Fruit fly (Drosophila melanogaster) whole organism, embryonic: ENCODE results near the gene CG3448.
A peak's percentile ranks its signal among the peaks of the same experiment; 100 is the strongest.

Experiments used
- Atf6 ChIP-seq: fragments of 200-800 bp; sonication (Bioruptor generic); IDR thresholded peaks from 2 replicates; pipeline ENCODE4 v1.3.6; 2022; ENCODE audit warnings: missing biosample characterization, missing genetic modification characterization
- Awh ChIP-seq: fragments of 200-800 bp; sonication (Bioruptor generic); IDR thresholded peaks from 2 replicates; pipeline ENCODE4, ENCODE4 v1.3.6; 2022; ENCODE audit warnings: missing biosample characterization, missing genetic modification characterization
- CG10147 ChIP-seq: fragments of 200-800 bp; sonication (Bioruptor generic); optimal IDR thresholded peaks from 2 replicates; lab custom pipeline; 2019; ENCODE audit warnings: missing biosample characterization, mild to moderate bottlenecking, missing genetic modification characterization, moderate library complexity
- CG10565 ChIP-seq: fragments of 200-800 bp; sonication (Bioruptor generic); optimal IDR thresholded peaks from 3 replicates; lab custom pipeline; 2016; ENCODE audit warnings: missing biosample characterization, mild to moderate bottlenecking, missing genetic modification characterization
- CG12071 ChIP-seq: fragments of 200-800 bp; sonication (Bioruptor generic); optimal IDR thresholded peaks from 3 replicates; lab custom pipeline; 2018; ENCODE audit warnings: missing biosample characterization, mild to moderate bottlenecking, missing genetic modification characterization
- CG12769 ChIP-seq: fragments of 200-800 bp; sonication (Bioruptor generic); optimal IDR thresholded peaks from 2 replicates; lab custom pipeline; 2019; ENCODE audit warnings: missing biosample characterization, mild to moderate bottlenecking, missing genetic modification characterization, moderate library complexity
- CG14965 ChIP-seq: fragments of 200-800 bp; sonication (Bioruptor generic); optimal IDR thresholded peaks from 2 replicates; lab custom pipeline; 2016; ENCODE audit warnings: missing biosample characterization, missing genetic modification characterization, borderline replicate concordance
- CG1602 ChIP-seq: fragments of 200-800 bp; sonication (Bioruptor generic); optimal IDR thresholded peaks from 3 replicates; lab custom pipeline; 2016; ENCODE audit warnings: missing biosample characterization, missing genetic modification characterization
- CG16779 ChIP-seq: fragments of 200-800 bp; sonication (Bioruptor generic); IDR thresholded peaks from 2 replicates; pipeline ENCODE4 v1.3.6; 2022; ENCODE audit warnings: missing biosample characterization, missing genetic modification characterization
- CG17359 ChIP-seq: fragments of 200-800 bp; sonication (Bioruptor generic); optimal IDR thresholded peaks from 3 replicates; lab custom pipeline; 2018; ENCODE audit warnings: missing biosample characterization, mild to moderate bottlenecking, missing genetic modification characterization, moderate library complexity
- CG2116 ChIP-seq: fragments of 200-800 bp; sonication (Bioruptor generic); optimal IDR thresholded peaks from 3 replicates; lab custom pipeline; 2018; ENCODE audit warnings: missing biosample characterization, mild to moderate bottlenecking, missing genetic modification characterization
- CG6765 ChIP-seq: fragments of 200-800 bp; sonication (Bioruptor generic); optimal IDR thresholded peaks from 3 replicates; lab custom pipeline; 2017; ENCODE audit warnings: missing biosample characterization, mild to moderate bottlenecking, missing genetic modification characterization
- CG7372 ChIP-seq: fragments of 200-800 bp; sonication (Bioruptor generic); IDR thresholded peaks from 2 replicates; pipeline ENCODE4 v1.3.6; 2022; ENCODE audit warnings: missing biosample characterization, missing genetic modification characterization
- CG7786 ChIP-seq: fragments of 200-800 bp; sonication (Bioruptor generic); optimal IDR thresholded peaks from 2 replicates; lab custom pipeline; 2016; ENCODE audit warnings: missing biosample characterization, missing genetic modification characterization
- CG9215 ChIP-seq: fragments of 200-800 bp; sonication (Bioruptor generic); IDR thresholded peaks from 2 replicates; pipeline ENCODE4 v1.3.6; 2022; ENCODE audit warnings: missing biosample characterization, missing genetic modification characterization
- CTCF ChIP-seq: fragments of 200-800 bp; sonication (Bioruptor generic); optimal IDR thresholded peaks from 2 replicates; lab custom pipeline; 2017; ENCODE audit warnings: missing biosample characterization, mild to moderate bottlenecking, missing genetic modification characterization, moderate library complexity
- D ChIP-seq, 2 experiments: fragments of 200-800 bp in 1 of 2; fragments of >200 bp in 1 of 2; sonication (Bioruptor generic) in 1 of 2; optimal IDR thresholded peaks; 2 replicates in 1 of 2; 3 replicates in 1 of 2; lab custom pipeline; 2017; ENCODE audit warnings: mild to moderate bottlenecking in 1 of 2, missing biosample characterization in 1 of 2, missing genetic modification characterization in 1 of 2, missing genetic modification reagents in 1 of 2
- Dad ChIP-seq: fragments of 200-800 bp; sonication (Bioruptor generic); optimal IDR thresholded peaks from 3 replicates; lab custom pipeline; 2016; ENCODE audit warnings: missing biosample characterization, missing genetic modification characterization
- Ets65A ChIP-seq: fragments of 200-800 bp; sonication (Bioruptor generic); peaks from one replicate; lab custom pipeline; 2016; ENCODE audit warnings: missing biosample characterization, missing genetic modification characterization
- Fer3 ChIP-seq: fragments of 200-800 bp; sonication (Bioruptor generic); optimal IDR thresholded peaks from 2 replicates; lab custom pipeline; 2018; ENCODE audit warnings: missing biosample characterization, mild to moderate bottlenecking, missing genetic modification characterization, moderate library complexity
- Mes4 ChIP-seq: fragments of 200-800 bp; sonication (Bioruptor generic); optimal IDR thresholded peaks from 2 replicates; lab custom pipeline; 2016; ENCODE audit warnings: missing biosample characterization, missing genetic modification characterization
- Nf-YA ChIP-seq: fragments of 200-800 bp; sonication (Bioruptor generic); IDR thresholded peaks from 2 replicates; pipeline ENCODE4 v1.3.6; 2022; ENCODE audit warnings: missing biosample characterization, missing genetic modification characterization
- Ptx1 ChIP-seq: fragments of 200-800 bp; sonication (Bioruptor generic); IDR thresholded peaks from 2 replicates; pipeline ENCODE4 v1.3.6; 2022; ENCODE audit warnings: missing biosample characterization, missing genetic modification characterization
- Side ChIP-seq: fragments of 200-800 bp; sonication (Bioruptor generic); optimal IDR thresholded peaks from 2 replicates; lab custom pipeline; 2016; ENCODE audit warnings: missing biosample characterization, missing genetic modification characterization
- YL-1 ChIP-seq: fragments of 200-800 bp; sonication (Bioruptor generic); optimal IDR thresholded peaks from 3 replicates; lab custom pipeline; 2017; ENCODE audit warnings: missing biosample characterization, mild to moderate bottlenecking, missing genetic modification characterization
- ap ChIP-seq: fragments of 200-800 bp; sonication (Bioruptor generic); IDR thresholded peaks from 2 replicates; pipeline ENCODE4 v1.3.6; 2022; ENCODE audit warnings: missing biosample characterization, missing genetic modification characterization
- bsh ChIP-seq, 2 experiments: fragments of 200-800 bp; sonication (Bioruptor generic); optimal IDR thresholded peaks; 2 replicates each; lab custom pipeline; 2017 to 2018; ENCODE audit warnings: mild to moderate bottlenecking in 2 of 2, missing biosample characterization in 2 of 2, missing genetic modification characterization in 2 of 2, moderate library complexity in 1 of 2
- dimm ChIP-seq: fragments of 200-800 bp; sonication (Bioruptor generic); IDR thresholded peaks from 2 replicates; pipeline ENCODE4 v1.3.6; 2022; ENCODE audit warnings: missing biosample characterization, missing genetic modification characterization
- disco-r ChIP-seq: fragments of 200-800 bp; sonication (Bioruptor generic); optimal IDR thresholded peaks from 2 replicates; lab custom pipeline; 2016; ENCODE audit warnings: missing biosample characterization, missing genetic modification characterization
- dm ChIP-seq: fragments of 200-800 bp; sonication (Bioruptor generic); optimal IDR thresholded peaks from 3 replicates; lab custom pipeline; 2016; ENCODE audit warnings: missing biosample characterization, missing genetic modification characterization
- dmrt11E ChIP-seq: fragments of 200-800 bp; sonication (Bioruptor generic); optimal IDR thresholded peaks from 3 replicates; lab custom pipeline; 2018; ENCODE audit warnings: missing biosample characterization, mild to moderate bottlenecking, missing genetic modification characterization, moderate library complexity
- ewg ChIP-seq: fragments of 200-800 bp; sonication (Bioruptor generic); optimal IDR thresholded peaks from 3 replicates; lab custom pipeline; 2017; ENCODE audit warnings: mild to moderate bottlenecking, missing biosample characterization, missing genetic modification reagents, missing genetic modification characterization
- fd3F ChIP-seq: fragments of 200-800 bp; sonication (Bioruptor generic); optimal IDR thresholded peaks from 2 replicates; lab custom pipeline; 2018; ENCODE audit warnings: missing biosample characterization, mild to moderate bottlenecking, missing genetic modification characterization, moderate library complexity
- gce ChIP-seq: fragments of 200-800 bp; sonication (Bioruptor generic); IDR thresholded peaks from 3 replicates; pipeline ENCODE4 v1.3.6; 2022; ENCODE audit warnings: missing biosample characterization, missing genetic modification characterization
- gcm ChIP-seq: fragments of 200-800 bp; sonication (Bioruptor generic); optimal IDR thresholded peaks from 2 replicates; lab custom pipeline; 2019; ENCODE audit warnings: missing biosample characterization, mild to moderate bottlenecking, missing genetic modification characterization, moderate library complexity
- grn ChIP-seq: fragments of 200-800 bp; sonication (Bioruptor generic); optimal IDR thresholded peaks from 3 replicates; lab custom pipeline; 2017; ENCODE audit warnings: missing biosample characterization, missing genetic modification characterization
- gsb-n ChIP-seq: fragments of 200-800 bp; sonication (Bioruptor generic); optimal IDR thresholded peaks from 3 replicates; lab custom pipeline; 2018; ENCODE audit warnings: missing biosample characterization, mild to moderate bottlenecking, missing genetic modification characterization
- insv ChIP-seq, 2 experiments: fragments of 200-800 bp; sonication (Bioruptor generic); optimal IDR thresholded peaks; 3 replicates each; lab custom pipeline; 2016 to 2018; ENCODE audit warnings: missing biosample characterization in 2 of 2, missing genetic modification characterization in 2 of 2
- jigr1 ChIP-seq: fragments of 200-800 bp; sonication (Bioruptor generic); IDR thresholded peaks from 3 replicates; pipeline ENCODE4 v1.3.6; 2022; ENCODE audit warnings: missing biosample characterization, missing genetic modification characterization
- jumu ChIP-seq: fragments of 200-800 bp; sonication (Bioruptor generic); optimal IDR thresholded peaks from 3 replicates; lab custom pipeline; 2016; ENCODE audit warnings: missing biosample characterization, missing genetic modification characterization
- kay ChIP-seq: fragments of 200-800 bp; sonication (Bioruptor generic); optimal IDR thresholded peaks from 2 replicates; lab custom pipeline; 2016; ENCODE audit warnings: missing biosample characterization, missing genetic modification characterization
- lov ChIP-seq, 2 experiments: fragments of 200-800 bp in 1 of 2; fragments of >200 bp in 1 of 2; sonication (Bioruptor generic) in 1 of 2; IDR thresholded peaks in 1 of 2; optimal IDR thresholded peaks in 1 of 2; 2 replicates in 1 of 2; 3 replicates in 1 of 2; pipeline versions ENCODE4 v1.3.6 to Lab custom; 2017 to 2022; ENCODE audit warnings: missing biosample characterization in 1 of 2, missing genetic modification characterization in 1 of 2
- pb ChIP-seq: fragments of 200-800 bp; sonication (Bioruptor generic); optimal IDR thresholded peaks from 3 replicates; lab custom pipeline; 2016; ENCODE audit warnings: missing biosample characterization, missing genetic modification characterization
- peb ChIP-seq: fragments of 200-800 bp; sonication (Bioruptor generic); IDR thresholded peaks from 2 replicates; pipeline ENCODE4 v1.3.6; 2022; ENCODE audit warnings: missing biosample characterization, missing genetic modification characterization
- seq ChIP-seq: fragments of 200-800 bp; sonication (Bioruptor generic); IDR thresholded peaks from 2 replicates; pipeline ENCODE4 v1.3.6; 2022; ENCODE audit warnings: missing biosample characterization, missing genetic modification characterization
- tna ChIP-seq: fragments of 200-800 bp; sonication (Bioruptor generic); IDR thresholded peaks from 2 replicates; pipeline ENCODE4 v1.3.6; 2022; ENCODE audit warnings: missing biosample characterization, missing genetic modification characterization; ENCODE audit not compliant: partially characterized antibody
- toy ChIP-seq: fragments of 200-800 bp; sonication (Bioruptor generic); IDR thresholded peaks from 2 replicates; pipeline ENCODE4 v1.3.6; 2022; ENCODE audit warnings: missing biosample characterization, missing genetic modification characterization
- trh ChIP-seq: fragments of 200-800 bp; sonication (Bioruptor generic); optimal IDR thresholded peaks from 2 replicates; lab custom pipeline; 2016; ENCODE audit warnings: missing biosample characterization, missing genetic modification characterization
- vvl ChIP-seq: fragments of 200-800 bp; sonication (Bioruptor generic); IDR thresholded peaks from 2 replicates; pipeline ENCODE4 v1.3.6; 2022; ENCODE audit warnings: missing biosample characterization, missing genetic modification characterization
- zfh2 ChIP-seq: fragments of 200-800 bp; sonication (Bioruptor generic); optimal IDR thresholded peaks from 2 replicates; lab custom pipeline; 2016; ENCODE audit warnings: missing biosample characterization, missing genetic modification characterization

CG3448 gene

dm6 chr3L:9441907-9442479 lies 9.4 kb downstream of the CG3448 start, which contains the start of the genes Bet3 and Nf-YA (continued):
- TF ChIP-seq CG10147 (GFP tag; lab: Kevin White, UChicago) (no peak), trh (GFP tag; lab: Kevin White, UChicago) (no peak), disco-r (no peak), CG2116 (GFP tag; lab: Kevin White, UChicago) (peak; percentile 96), gsb-n (tag; lab: Kevin White, UChicago) (peak; percentile 26), D (optimal IDR thresholded peaks at IDR 0.05; lab: Kevin White, UChicago) (no peak), D (GFP tag; optimal IDR thresholded peaks at IDR 0.05; lab: Kevin White, UChicago) (no peak), dmrt11E (tag; lab: Kevin White, UChicago) (peak; percentile 35), dm (GFP tag; lab: Kevin White, UChicago) (no peak), lov (optimal IDR thresholded peaks at IDR 0.05; lab: Kevin White, UChicago) (no peak), lov (GFP tag; IDR thresholded peaks at IDR 0.05; lab: Robert Waterston, UW) (0 out of 3 replicates have a peak, but pooled peaks have one; percentile 24), Nf-YA (GFP tag; lab: Robert Waterston, UW) (no peak), jigr1 (GFP tag; lab: Robert Waterston, UW) (peak; percentile 20; the same call in 1 of the 3 replicates), CG10565 (no peak), CG12769 (peak; percentile 43), CG17359 (tag; lab: Kevin White, UChicago) (peak; percentile 9), kay (GFP tag; lab: Kevin White, UChicago) (no peak), YL-1 (GFP tag; lab: Kevin White, UChicago) (peak; percentile 80), Dad (GFP tag; lab: Kevin White, UChicago) (peak; percentile 62), CG7372 (GFP tag; lab: Robert Waterston, UW) (peak; percentile 60; the same call in 1 of the 2 replicates), Atf6 (GFP tag; lab: Robert Waterston, UW) (0 out of 2 replicates have a peak, but pooled peaks have one; percentile 16), bsh (GFP tag; optimal IDR thresholded peaks at IDR 0.05; lab: Kevin White, UChicago) (peak in 1 of 2 experiments; percentile 28), Side (GFP tag; lab: Kevin White, UChicago) (peak; percentile 8), CG14965 (GFP tag; lab: Kevin White, UChicago) (no peak), ewg (GFP tag; lab: Kevin White, UChicago) (peak; percentile 16), fd3F (GFP tag; lab: Kevin White, UChicago) (no peak), seq (GFP tag; lab: Robert Waterston, UW) (no peak), Ets65A (GFP tag; lab: Kevin White, UChicago) (peak; percentile 97), CG16779 (GFP tag; lab: Robert Waterston, UW) (no peak), toy (GFP tag; lab: Robert Waterston, UW) (no peak), jumu (GFP tag; lab: Kevin White, UChicago) (peak; percentile 55), ap (GFP tag; lab: Robert Waterston, UW) (no peak), Mes4 (no peak), gcm (no peak), CG6765 (GFP tag; lab: Kevin White, UChicago) (no peak), Ptx1 (peak; percentile 53; the same call in 1 of the 2 replicates), CG9215 (GFP tag; lab: Robert Waterston, UW) (peak; percentile 38; the same call in 1 of the 2 replicates), CTCF (GFP tag; lab: Kevin White, UChicago) (no peak), Awh (GFP tag; lab: Robert Waterston, UW) (no peak), gce (GFP tag; lab: Robert Waterston, UW) (no peak), zfh2 (peak; percentile 51), pb (no peak), vvl (peak; percentile 68; the same call in 1 of the 2 replicates), tna (GFP tag; lab: Robert Waterston, UW) (peak; percentile 66), CG7786 (GFP tag; lab: Kevin White, UChicago) (peak; percentile 51), dimm (GFP tag; lab: Robert Waterston, UW) (no peak), peb (no peak), insv (GFP tag; optimal IDR thresholded peaks at IDR 0.05; lab: Kevin White, UChicago) (no peak), CG12071 (GFP tag; lab: Kevin White, UChicago) (no peak), Fer3 (peak; percentile 16), CG1602 (GFP tag; lab: Kevin White, UChicago) (peak; percentile 2), grn (GFP tag; lab: Kevin White, UChicago) (no peak)
